Fruit fly (Drosophila melanogaster) whole organism, adult: ENCODE results near the gene CG1622.

Experiments
- CG1620 ChIP-seq: fragments of 200-800 bp; sonication (Bioruptor generic); optimal IDR thresholded peaks from 2 replicates; lab custom pipeline; 2016; ENCODE audit warnings: missing biosample characterization, missing genetic modification characterization
- Clk ChIP-seq: fragments of 200-800 bp; sonication (Bioruptor generic); optimal IDR thresholded peaks from 2 replicates; lab custom pipeline; 2017; ENCODE audit warnings: missing biosample characterization, missing genetic modification characterization
- Hr96 ChIP-seq: fragments of 200-800 bp; sonication (Bioruptor generic); optimal IDR thresholded peaks from 2 replicates; lab custom pipeline; 2016; ENCODE audit warnings: missing biosample characterization, missing genetic modification characterization
- bab1 ChIP-seq: fragments of 200-800 bp; sonication (Bioruptor generic); optimal IDR thresholded peaks from 3 replicates; lab custom pipeline; 2019; ENCODE audit warnings: missing biosample characterization, mild to moderate bottlenecking, missing genetic modification characterization, moderate library complexity

- TF ChIP-seq CG1620 (GFP tag; lab: Kevin White, UChicago): no peak
- TF ChIP-seq Clk: no peak
- TF ChIP-seq Hr96: no peak
- TF ChIP-seq bab1 (GFP tag; lab: Kevin White, UChicago): no peak
Observed at dm6 chrX:13303656-13304647, 7.1 kb downstream of the CG1622 start.
